Worm (Caenorhabditis elegans) whole organism, mixed stage, embryonic: ENCODE data around the gene F26F12.8.

Source experiments
- M03D4.4 ChIP-seq: sonication (generic microtip); optimal IDR thresholded peaks from 2 replicates; lab custom pipeline; 2017; ENCODE audit warnings: mild to moderate bottlenecking, missing genetic modification characterization, missing compliant biosample characterization
- bed-3 ChIP-seq: fragments of 200-800 bp; sonication (Bioruptor generic); optimal IDR thresholded peaks from 3 replicates; lab custom pipeline; 2018; ENCODE audit warnings: mild to moderate bottlenecking, missing genetic modification characterization, moderate library complexity, missing compliant biosample characterization
- blmp-1 ChIP-seq: fragments of 150-350 bp; optimal IDR thresholded peaks from 2 replicates; lab custom pipeline; 2014; ENCODE audit warnings: missing biosample characterization, missing genetic modification characterization
- ceh-39 ChIP-seq: fragments of 150-350 bp; optimal IDR thresholded peaks from 2 replicates; lab custom pipeline; 2014; ENCODE audit warnings: missing biosample characterization, missing genetic modification characterization
- ceh-43 ChIP-seq: fragments of 200-800 bp; sonication (Bioruptor generic); optimal IDR thresholded peaks from 2 replicates; lab custom pipeline; 2018; ENCODE audit warnings: mild to moderate bottlenecking, missing genetic modification characterization, moderate library complexity, missing compliant biosample characterization
- ces-1 ChIP-seq: fragments of 150-350 bp; optimal IDR thresholded peaks from 2 replicates; lab custom pipeline; 2014; ENCODE audit warnings: missing biosample characterization, missing genetic modification reagents, missing genetic modification characterization
- cnd-1 ChIP-seq: fragments of 200-800 bp; sonication (Bioruptor generic); optimal IDR thresholded peaks from 2 replicates; lab custom pipeline; 2018; ENCODE audit warnings: mild to moderate bottlenecking, missing genetic modification characterization, missing compliant biosample characterization
- drap-1 ChIP-seq: fragments of 200-800 bp; sonication (Bioruptor generic); optimal IDR thresholded peaks from 3 replicates; lab custom pipeline; 2018; ENCODE audit warnings: mild to moderate bottlenecking, missing genetic modification characterization, missing compliant biosample characterization
- elt-1 ChIP-seq: sonication (generic microtip); optimal IDR thresholded peaks from 2 replicates; lab custom pipeline; 2017; ENCODE audit warnings: missing genetic modification characterization, mild to moderate bottlenecking, missing compliant biosample characterization, antibody characterized with exemption, moderate library complexity, borderline replicate concordance; ENCODE audit not compliant: insufficient read depth
- elt-3 ChIP-seq: fragments of 150-350 bp; optimal IDR thresholded peaks from 2 replicates; lab custom pipeline; 2014; ENCODE audit warnings: missing biosample characterization, missing genetic modification characterization
- flh-1 ChIP-seq: fragments of 200-800 bp; sonication (Bioruptor generic); optimal IDR thresholded peaks from 2 replicates; lab custom pipeline; 2018; ENCODE audit warnings: mild to moderate bottlenecking, missing genetic modification characterization, moderate library complexity, missing compliant biosample characterization
- ham-2 ChIP-seq: fragments of 200-800 bp; sonication (Bioruptor generic); optimal IDR thresholded peaks from 2 replicates; lab custom pipeline; 2018; ENCODE audit warnings: mild to moderate bottlenecking, missing genetic modification characterization, missing compliant biosample characterization
- lin-13 ChIP-seq: fragments of 150-350 bp; optimal IDR thresholded peaks from 2 replicates; lab custom pipeline; 2014; ENCODE audit warnings: missing biosample characterization, missing genetic modification characterization
- lin-32 ChIP-seq: fragments of 200-800 bp; sonication (Bioruptor generic); optimal IDR thresholded peaks from 2 replicates; lab custom pipeline; 2018; ENCODE audit warnings: mild to moderate bottlenecking, missing genetic modification characterization, missing compliant biosample characterization
- lsy-2 ChIP-seq: fragments of 150-350 bp; optimal IDR thresholded peaks from 2 replicates; lab custom pipeline; 2014; ENCODE audit warnings: missing biosample characterization, missing genetic modification characterization
- mab-5 ChIP-seq: fragments of 150-350 bp; optimal IDR thresholded peaks from 2 replicates; lab custom pipeline; 2014; ENCODE audit warnings: missing biosample characterization, missing genetic modification characterization
- mep-1 ChIP-seq: fragments of 150-350 bp; optimal IDR thresholded peaks from 2 replicates; lab custom pipeline; 2017; ENCODE audit warnings: missing biosample characterization, missing genetic modification reagents, missing genetic modification characterization, inconsistent platforms
- nhr-12 ChIP-seq: fragments of 150-350 bp; optimal IDR thresholded peaks from 2 replicates; lab custom pipeline; 2014; ENCODE audit warnings: missing biosample characterization, missing genetic modification characterization
- nhr-2 ChIP-seq: fragments of 150-350 bp; optimal IDR thresholded peaks from 2 replicates; lab custom pipeline; 2014; ENCODE audit warnings: missing biosample characterization, missing genetic modification characterization
- nhr-237 ChIP-seq: fragments of 150-350 bp; optimal IDR thresholded peaks from 2 replicates; lab custom pipeline; 2014; ENCODE audit warnings: missing biosample characterization, missing genetic modification characterization
- nhr-28 ChIP-seq: fragments of 150-350 bp; optimal IDR thresholded peaks from 2 replicates; lab custom pipeline; 2014; ENCODE audit warnings: missing biosample characterization, missing genetic modification characterization
- nhr-76 ChIP-seq: sonication (generic microtip); optimal IDR thresholded peaks from 2 replicates; lab custom pipeline; 2017; ENCODE audit warnings: missing biosample characterization, missing genetic modification characterization
- pha-4 ChIP-seq: fragments of 150-350 bp; optimal IDR thresholded peaks from 2 replicates; lab custom pipeline; 2018; ENCODE audit warnings: missing biosample characterization, missing genetic modification reagents, missing genetic modification characterization
- sem-2 ChIP-seq: fragments of 200-800 bp; sonication (Bioruptor generic); optimal IDR thresholded peaks from 2 replicates; lab custom pipeline; 2018; ENCODE audit warnings: mild to moderate bottlenecking, missing genetic modification characterization, missing compliant biosample characterization
- snpc-4 ChIP-seq: fragments of 150-350 bp; optimal IDR thresholded peaks from 2 replicates; lab custom pipeline; 2014; ENCODE audit warnings: missing biosample characterization, missing genetic modification characterization
- sptf-1 ChIP-seq: sonication (generic microtip); optimal IDR thresholded peaks from 2 replicates; lab custom pipeline; 2017; ENCODE audit warnings: mild to moderate bottlenecking, missing genetic modification characterization, moderate library complexity, missing compliant biosample characterization
- tbx-8 ChIP-seq: fragments of 200-800 bp; sonication (Bioruptor generic); optimal IDR thresholded peaks from 2 replicates; lab custom pipeline; 2018; ENCODE audit warnings: mild to moderate bottlenecking, missing genetic modification characterization, moderate library complexity, missing compliant biosample characterization
- unc-62 ChIP-seq: fragments of 150-350 bp; optimal IDR thresholded peaks from 2 replicates; lab custom pipeline; 2014; ENCODE audit warnings: missing biosample characterization, missing genetic modification reagents, missing genetic modification characterization
- zip-8 ChIP-seq: fragments of 150-350 bp; optimal IDR thresholded peaks from 2 replicates; lab custom pipeline; 2014; ENCODE audit warnings: missing biosample characterization, missing genetic modification characterization

Gene F26F12.8

DNA sequence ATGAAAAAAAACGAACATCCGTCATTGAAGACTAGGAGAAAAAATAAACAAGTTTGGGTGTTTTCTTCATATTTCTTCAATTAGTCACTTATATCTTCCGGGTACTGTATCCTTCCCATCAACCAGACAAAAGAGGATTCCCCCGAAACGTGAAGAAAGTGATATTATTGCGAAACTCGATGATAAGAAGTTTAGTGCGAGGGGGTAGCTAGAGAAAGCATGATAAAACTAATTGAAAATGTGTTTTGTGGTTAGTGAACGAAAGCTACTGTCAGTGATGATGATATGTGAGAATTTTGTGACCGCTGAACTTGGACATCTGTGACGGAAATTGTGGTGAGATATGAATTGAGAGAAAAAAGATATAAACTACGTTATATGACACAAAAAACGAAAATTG is 39.4 kb downstream of the F26F12.8 start:
- TF ChIP-seq lsy-2 (tag; lab: Kevin White, UChicago) (no peak), elt-3 (tag; lab: Kevin White, UChicago) (peak; percentile 27)
- TF ChIP-seq, all 35 proteins: peak for 1

DNA sequence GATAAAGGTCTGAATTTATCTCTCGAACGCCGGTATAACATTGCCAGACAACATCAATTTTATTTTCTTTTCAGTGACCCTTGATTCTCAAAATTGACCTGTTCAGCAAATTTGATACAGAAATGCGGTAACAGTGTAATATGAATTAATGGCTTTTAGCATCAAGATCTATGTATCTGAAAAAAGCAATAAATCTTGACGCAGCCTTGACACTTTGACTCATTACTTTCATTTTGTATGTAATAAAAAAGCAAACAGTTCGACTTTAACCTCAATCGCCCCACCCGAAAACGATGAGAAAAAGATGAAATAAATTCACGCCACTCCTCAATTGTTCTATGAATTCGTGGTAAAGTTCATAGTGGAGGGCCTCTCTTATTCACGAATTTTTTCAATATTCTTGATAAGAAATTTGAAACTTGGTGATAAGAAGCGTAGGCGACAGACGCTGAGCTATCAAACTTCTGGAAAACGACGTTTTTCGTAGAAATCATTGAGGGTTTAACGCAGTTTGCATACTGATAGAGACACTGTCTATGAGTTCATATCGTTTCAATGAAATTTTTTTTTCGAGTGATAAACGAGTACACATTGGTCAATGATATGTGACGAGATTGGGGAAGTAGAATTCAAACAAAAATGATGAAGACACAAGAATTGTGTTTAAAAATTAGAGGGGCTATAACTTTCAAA is 40.7 kb downstream of the F26F12.8 start:
- TF ChIP-seq cnd-1 (tag; lab: Kevin White, UChicago) (no peak), ceh-39 (no peak), sptf-1 (no peak), drap-1 (GFP tag; lab: Kevin White, UChicago) (no peak), tbx-8 (GFP tag; lab: Kevin White, UChicago) (no peak), lin-32 (GFP tag; lab: Kevin White, UChicago) (no peak), lsy-2 (tag; lab: Kevin White, UChicago) (no peak), sem-2 (GFP tag; lab: Kevin White, UChicago) (no peak), bed-3 (no peak), unc-62 (GFP tag; lab: Kevin White, UChicago) (no peak)

DNA sequence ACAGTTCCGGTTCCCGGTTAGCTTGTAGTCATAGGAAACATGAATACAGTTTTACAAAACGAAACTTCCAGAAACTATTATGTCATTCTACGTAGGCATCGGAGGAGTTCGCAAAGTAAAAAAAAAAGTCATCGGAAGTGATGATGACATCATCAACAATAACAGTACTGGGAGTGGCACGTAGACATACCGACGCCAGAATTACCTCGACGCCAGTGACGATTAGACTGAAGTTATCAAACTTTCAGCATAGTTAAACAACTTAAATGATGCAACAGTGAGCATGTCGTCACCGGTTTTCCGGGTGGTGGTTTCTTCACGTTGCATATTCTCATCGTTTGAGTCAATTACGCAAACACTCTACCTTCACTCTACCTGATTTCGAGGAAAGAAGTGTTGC is 41.9 kb downstream of the F26F12.8 start:
- TF ChIP-seq nhr-76 (tag; lab: Kevin White, UChicago): no peak

DNA sequence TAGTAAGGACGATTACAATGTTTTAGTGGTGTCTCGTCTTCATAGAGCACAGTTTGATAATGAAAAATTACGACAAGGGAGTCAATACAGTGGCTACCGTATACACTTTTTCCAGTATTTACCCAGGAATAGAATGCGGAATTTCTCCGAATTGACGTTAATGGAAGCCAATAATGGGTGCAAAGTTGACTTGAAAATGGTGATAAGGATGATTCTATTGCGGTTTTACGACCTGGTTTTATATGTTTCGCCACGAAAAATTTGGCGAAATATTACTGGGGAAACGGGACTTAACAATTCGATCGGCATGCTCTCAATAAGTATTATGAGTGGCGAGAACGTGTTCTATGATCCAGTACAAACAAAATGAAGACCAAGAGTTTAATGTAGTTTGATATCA is 42.4 kb downstream of the F26F12.8 start:
- TF ChIP-seq unc-62 (GFP tag; lab: Kevin White, UChicago) (no peak), sem-2 (GFP tag; lab: Kevin White, UChicago) (no peak), elt-3 (tag; lab: Kevin White, UChicago) (no peak), cnd-1 (tag; lab: Kevin White, UChicago) (no peak), ham-2 (GFP tag; lab: Kevin White, UChicago) (no peak), M03D4.4 (tag; lab: Kevin White, UChicago) (no peak), mab-5 (tag; lab: Kevin White, UChicago) (no peak), zip-8 (no peak), nhr-12 (tag; lab: Kevin White, UChicago) (no peak), snpc-4 (tag; lab: Kevin White, UChicago) (no peak), nhr-28 (tag; lab: Kevin White, UChicago) (no peak), blmp-1 (tag; lab: Kevin White, UChicago) (no peak)

DNA sequence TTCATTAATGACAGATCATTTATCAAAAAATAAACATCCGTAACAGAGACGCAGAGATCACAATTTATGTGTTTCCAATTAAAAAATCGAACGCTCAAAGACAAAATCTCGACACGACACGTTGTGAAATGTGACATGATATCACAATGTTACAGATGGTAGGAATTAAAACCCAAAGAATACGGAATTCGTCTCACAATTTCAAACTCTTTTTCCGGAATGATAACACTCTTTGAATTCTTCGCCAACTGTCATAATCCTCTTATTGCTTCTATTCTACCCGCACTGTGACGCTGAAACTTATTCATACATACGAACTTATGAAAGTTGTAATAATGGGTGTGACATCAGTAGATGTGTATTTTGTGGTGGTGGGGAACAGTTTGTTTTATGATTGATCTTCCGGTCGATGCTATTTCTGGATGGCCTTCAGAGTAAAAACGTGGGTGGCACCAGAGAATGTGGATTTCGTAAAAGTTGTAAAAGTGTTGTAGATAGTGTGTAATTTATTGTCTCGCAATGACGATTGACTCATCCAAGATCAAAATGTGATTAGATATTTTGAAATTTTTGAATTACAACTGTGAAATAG is 45.8 kb downstream of the F26F12.8 start:
- no peak for TF ChIP-seq sem-2 (GFP tag; lab: Kevin White, UChicago)
- TF ChIP-seq, all 35 proteins: peak for 0

DNA sequence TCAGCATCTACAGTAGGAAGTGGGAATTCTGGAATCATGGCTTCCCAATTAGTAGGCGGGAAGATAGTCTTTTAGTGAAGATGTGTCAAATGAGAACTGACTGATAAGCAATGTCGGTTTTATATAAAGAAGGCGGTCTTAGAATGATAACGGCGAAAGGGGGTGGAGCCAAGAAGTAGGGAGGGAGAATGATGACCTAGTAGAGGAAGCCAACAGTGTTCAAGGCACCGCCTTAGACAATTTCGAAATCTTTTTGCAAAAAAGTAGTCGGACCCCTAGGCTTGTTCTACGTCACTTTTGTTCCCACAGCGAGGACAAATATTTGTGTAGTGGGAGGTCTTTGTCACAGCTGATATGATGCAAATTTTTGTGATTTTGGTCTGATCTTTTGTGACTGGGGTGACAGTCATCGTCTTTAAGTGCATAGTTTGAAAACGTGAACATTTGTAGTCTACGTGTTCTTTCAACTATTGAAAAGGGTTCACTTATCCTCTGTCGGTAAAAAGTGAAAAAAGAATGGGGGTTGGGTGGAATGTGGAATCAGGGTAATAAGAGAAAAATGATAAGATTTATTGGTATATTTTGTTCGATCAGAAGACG is 49.2 kb downstream of the F26F12.8 start, which contains the start of gene ZC250.4:
Gene ZC250.4, minus strand, starts transcription at position 78 of the 600 bp plus-strand sequence.
- TF ChIP-seq nhr-2 (tag; lab: Kevin White, UChicago): no peak
- TF ChIP-seq pha-4 (tag; lab: Kevin White, UChicago): no peak
- TF ChIP-seq elt-1 (tag; lab: Kevin White, UChicago): no peak
- TF ChIP-seq lin-13 (tag; lab: Kevin White, UChicago): no peak
- no peak for TF ChIP-seq bed-3
- no peak for TF ChIP-seq sem-2 (GFP tag; lab: Kevin White, UChicago)
- no peak for TF ChIP-seq ces-1 (GFP tag; lab: Kevin White, UChicago)

DNA sequence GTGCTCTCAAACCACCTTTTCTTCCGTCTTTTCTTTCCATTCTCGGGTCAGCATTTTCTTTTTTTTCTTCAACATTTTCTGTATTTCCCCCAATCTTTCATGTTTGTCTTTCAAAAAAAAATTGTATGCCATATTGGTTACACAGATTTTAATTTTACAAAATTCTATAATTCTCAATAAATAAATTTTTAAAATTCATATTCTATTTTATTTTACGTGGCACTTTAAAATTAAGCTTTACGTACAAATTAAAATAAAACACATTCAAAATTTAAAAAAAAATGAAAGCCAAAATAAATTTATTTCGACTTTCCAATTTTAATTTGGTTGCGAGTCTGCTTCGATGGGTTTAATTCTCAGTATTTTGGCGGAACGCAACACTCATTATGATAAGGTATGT is 56.9 kb downstream of the F26F12.8 start, which contains the start of gene ZC250.5:
Gene ZC250.5, plus strand, starts transcription at position 301 of the 400 bp plus-strand sequence.
- TF ChIP-seq nhr-237 (tag; lab: Kevin White, UChicago) (no peak), lin-13 (tag; lab: Kevin White, UChicago) (no peak), ceh-43 (GFP tag; lab: Kevin White, UChicago) (no peak), zip-8 (no peak), nhr-12 (tag; lab: Kevin White, UChicago) (no peak), mep-1 (no peak), mab-5 (tag; lab: Kevin White, UChicago) (no peak), cnd-1 (tag; lab: Kevin White, UChicago) (no peak), flh-1 (GFP tag; lab: Kevin White, UChicago) (no peak), nhr-28 (tag; lab: Kevin White, UChicago) (no peak), lin-32 (GFP tag; lab: Kevin White, UChicago) (no peak)
